Fruit fly (Drosophila melanogaster): ENCODE measurements around the gene CG46026.

DNA sequence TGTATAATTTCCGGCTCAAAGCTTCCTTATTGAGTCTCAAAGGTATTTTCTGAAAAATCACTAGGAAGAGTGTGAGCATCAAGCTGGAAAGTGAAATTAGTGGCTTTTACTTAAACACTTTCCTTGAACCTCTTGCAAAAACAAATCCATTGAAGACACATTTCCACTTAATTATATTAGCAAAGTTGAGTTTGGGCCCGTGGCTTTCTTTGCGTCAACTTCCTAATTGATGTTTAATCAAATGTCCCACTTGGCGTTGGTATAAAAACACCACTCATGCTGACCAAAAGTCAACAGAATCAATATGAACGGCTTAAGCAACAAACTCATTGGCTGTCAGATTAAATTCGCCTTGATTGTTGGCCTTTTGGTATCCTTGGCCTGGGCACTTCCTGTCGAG lies 2.9 kb upstream of the CG46026 start, which contains the start of gene CG46396:
- no peak for TF ChIP-seq EcR (GFP tag; optimal IDR thresholded peaks at IDR 0.05)
- no peak for TF ChIP-seq CG8478 (optimal IDR thresholded peaks at IDR 0.05)
- no peak for TF ChIP-seq psq (optimal IDR thresholded peaks at IDR 0.05)

Data from whole organism.